Fruit fly (Drosophila melanogaster) whole organism, embryonic: ENCODE results near the gene CG7352.

Source experiments
- BtbVII ChIP-seq: fragments of 200-800 bp; sonication (Bioruptor generic); optimal IDR thresholded peaks from 3 replicates; lab custom pipeline; 2017; ENCODE audit warnings: missing biosample characterization, mild to moderate bottlenecking, missing genetic modification characterization
- Bteb2 ChIP-seq: fragments of 200-800 bp; sonication (Bioruptor generic); optimal IDR thresholded peaks from 2 replicates; lab custom pipeline; 2016; ENCODE audit warnings: missing biosample characterization, missing genetic modification characterization
- CG11456 ChIP-seq: fragments of 200-800 bp; sonication (Bioruptor generic); IDR thresholded peaks from 3 replicates; pipeline ENCODE4 v1.3.6; 2022; ENCODE audit warnings: missing biosample characterization, missing genetic modification characterization
- CG11560 ChIP-seq: fragments of 200-800 bp; sonication (Bioruptor generic); IDR thresholded peaks from 3 replicates; pipeline ENCODE4 v1.3.6; 2022; ENCODE audit warnings: missing biosample characterization, missing genetic modification characterization
- CG12071 ChIP-seq: fragments of 200-800 bp; sonication (Bioruptor generic); optimal IDR thresholded peaks from 3 replicates; lab custom pipeline; 2018; ENCODE audit warnings: missing biosample characterization, mild to moderate bottlenecking, missing genetic modification characterization
- CG14667 ChIP-seq: fragments of 200-800 bp; sonication (Bioruptor generic); IDR thresholded peaks from 2 replicates; pipeline ENCODE4 v1.3.6; 2022; ENCODE audit warnings: missing biosample characterization, missing genetic modification characterization
- CG15514 ChIP-seq: fragments of 200-800 bp; sonication (Bioruptor generic); optimal IDR thresholded peaks from 3 replicates; lab custom pipeline; 2017; ENCODE audit warnings: missing biosample characterization, missing genetic modification characterization, mild to moderate bottlenecking, moderate library complexity, missing genetic modification reagents
- CG1647 ChIP-seq: fragments of 200-800 bp; sonication (Bioruptor generic); optimal IDR thresholded peaks from 3 replicates; lab custom pipeline; 2016; ENCODE audit warnings: missing biosample characterization, missing genetic modification characterization
- CG17186 ChIP-seq: fragments of 200-800 bp; sonication (Bioruptor generic); optimal IDR thresholded peaks from 3 replicates; lab custom pipeline; 2017; ENCODE audit warnings: missing biosample characterization, missing genetic modification reagents, missing genetic modification characterization
- CG1792 ChIP-seq: fragments of 200-800 bp; sonication (Bioruptor generic); optimal IDR thresholded peaks from 2 replicates; lab custom pipeline; 2016; ENCODE audit warnings: missing biosample characterization, missing genetic modification characterization
- CG18476 ChIP-seq: fragments of 200-800 bp; sonication (Bioruptor generic); optimal IDR thresholded peaks from 2 replicates; lab custom pipeline; 2016; ENCODE audit warnings: missing biosample characterization, mild to moderate bottlenecking, missing genetic modification characterization
- CG18619 ChIP-seq: fragments of 200-800 bp; sonication (Bioruptor generic); optimal IDR thresholded peaks from 3 replicates; lab custom pipeline; 2017; ENCODE audit warnings: missing biosample characterization, mild to moderate bottlenecking, missing genetic modification characterization
- CG30431 ChIP-seq: fragments of 200-800 bp; sonication (Bioruptor generic); optimal IDR thresholded peaks from 2 replicates; lab custom pipeline; 2017; ENCODE audit warnings: missing biosample characterization, missing genetic modification characterization
- CG31224 ChIP-seq: fragments of 200-800 bp; sonication (Bioruptor generic); IDR thresholded peaks from 2 replicates; pipeline ENCODE4 v1.3.6; 2022; ENCODE audit warnings: missing biosample characterization, missing genetic modification characterization
- CG34422 ChIP-seq: fragments of 200-800 bp; sonication (Bioruptor generic); IDR thresholded peaks from 3 replicates; pipeline ENCODE4 v1.3.6; 2022; ENCODE audit warnings: missing biosample characterization, missing genetic modification characterization
- CG4617 ChIP-seq: fragments of 200-800 bp; sonication (Bioruptor generic); optimal IDR thresholded peaks from 3 replicates; lab custom pipeline; 2016; ENCODE audit warnings: missing biosample characterization, missing genetic modification characterization, borderline replicate concordance
- CG6175 ChIP-seq: fragments of 200-800 bp; sonication (Bioruptor generic); IDR thresholded peaks from 3 replicates; pipeline ENCODE4 v1.3.6; 2022; ENCODE audit warnings: missing biosample characterization, missing genetic modification characterization
- CG6813 ChIP-seq: fragments of 200-800 bp; sonication (Bioruptor generic); optimal IDR thresholded peaks from 2 replicates; lab custom pipeline; 2017; ENCODE audit warnings: missing biosample characterization, missing genetic modification characterization, mild to moderate bottlenecking, moderate library complexity, missing genetic modification reagents
- CG7271 ChIP-seq: fragments of 200-800 bp; sonication (Bioruptor generic); optimal IDR thresholded peaks from 2 replicates; lab custom pipeline; 2018; ENCODE audit warnings: missing biosample characterization, mild to moderate bottlenecking, missing genetic modification characterization, moderate library complexity
- CG7928 ChIP-seq: fragments of 200-800 bp; sonication (Bioruptor generic); optimal IDR thresholded peaks from 2 replicates; lab custom pipeline; 2017; ENCODE audit warnings: missing biosample characterization, mild to moderate bottlenecking, missing genetic modification characterization
- CG8765 ChIP-seq: fragments of 200-800 bp; sonication (Bioruptor generic); IDR thresholded peaks from 2 replicates; pipeline ENCODE4 v1.3.6; 2022; ENCODE audit warnings: missing biosample characterization, missing genetic modification characterization
- CrebB ChIP-seq: fragments of 200-800 bp; sonication (Bioruptor generic); optimal IDR thresholded peaks from 3 replicates; lab custom pipeline; 2018; ENCODE audit warnings: missing biosample characterization, mild to moderate bottlenecking, missing genetic modification characterization
- Dip2 ChIP-seq: fragments of 200-800 bp; sonication (Bioruptor generic); IDR thresholded peaks from 2 replicates; pipeline ENCODE4 v1.3.6; 2022; ENCODE audit warnings: missing biosample characterization, missing genetic modification characterization
- E2f1 ChIP-seq: fragments of 200-800 bp; sonication (Bioruptor generic); IDR thresholded peaks from 2 replicates; pipeline ENCODE4 v1.3.6; 2022; ENCODE audit warnings: missing biosample characterization, missing genetic modification characterization
- Hsf ChIP-seq: fragments of 200-800 bp; sonication (Bioruptor generic); optimal IDR thresholded peaks from 3 replicates; lab custom pipeline; 2016; ENCODE audit warnings: missing biosample characterization, missing genetic modification characterization
- Mrtf ChIP-seq: fragments of 200-800 bp; sonication (Bioruptor generic); IDR thresholded peaks from 3 replicates; pipeline ENCODE4 v1.3.6; 2022; ENCODE audit warnings: missing biosample characterization, missing genetic modification characterization
- Nf-YB ChIP-seq: fragments of 200-800 bp; sonication (Bioruptor generic); optimal IDR thresholded peaks from 3 replicates; lab custom pipeline; 2019; ENCODE audit warnings: missing biosample characterization, mild to moderate bottlenecking, missing genetic modification characterization, moderate library complexity
- Optix ChIP-seq: fragments of 200-800 bp; sonication (Bioruptor generic); IDR thresholded peaks from 3 replicates; pipeline ENCODE4 v1.3.6; 2022; ENCODE audit warnings: missing biosample characterization, missing genetic modification characterization
- Sox100B ChIP-seq: fragments of 200-800 bp; sonication (Bioruptor generic); optimal IDR thresholded peaks from 3 replicates; lab custom pipeline; 2018; ENCODE audit warnings: missing biosample characterization, mild to moderate bottlenecking, missing genetic modification characterization
- Sox102F ChIP-seq: fragments of 200-800 bp; sonication (Bioruptor generic); optimal IDR thresholded peaks from 2 replicates; lab custom pipeline; 2018; ENCODE audit warnings: missing biosample characterization, mild to moderate bottlenecking, missing genetic modification characterization, moderate library complexity
- bigmax ChIP-seq: fragments of 200-800 bp; sonication (Bioruptor generic); optimal IDR thresholded peaks from 2 replicates; lab custom pipeline; 2018; ENCODE audit warnings: missing biosample characterization, mild to moderate bottlenecking, missing genetic modification characterization
- crol ChIP-seq: fragments of 200-800 bp; sonication (Bioruptor generic); IDR thresholded peaks from 2 replicates; pipeline ENCODE4 v1.3.6; 2022; ENCODE audit warnings: missing biosample characterization, missing genetic modification characterization
- da ChIP-seq: fragments of 200-800 bp; sonication (Bioruptor generic); optimal IDR thresholded peaks from 2 replicates; lab custom pipeline; 2016; ENCODE audit warnings: missing biosample characterization, missing genetic modification characterization
- dysf ChIP-seq: fragments of 200-800 bp; sonication (Bioruptor generic); IDR thresholded peaks from 3 replicates; pipeline ENCODE4 v1.3.6; 2022; ENCODE audit warnings: missing biosample characterization, missing genetic modification characterization
- esg ChIP-seq: fragments of 200-800 bp; sonication (Bioruptor generic); conservative IDR thresholded peaks from 2 replicates; pipeline ENCODE4 v1.3.6; 2022; ENCODE audit warnings: missing biosample characterization, missing genetic modification characterization
- ewg ChIP-seq: fragments of 200-800 bp; sonication (Bioruptor generic); optimal IDR thresholded peaks from 3 replicates; lab custom pipeline; 2017; ENCODE audit warnings: mild to moderate bottlenecking, missing biosample characterization, missing genetic modification reagents, missing genetic modification characterization
- gce ChIP-seq: fragments of 200-800 bp; sonication (Bioruptor generic); IDR thresholded peaks from 3 replicates; pipeline ENCODE4 v1.3.6; 2022; ENCODE audit warnings: missing biosample characterization, missing genetic modification characterization
- gcm2 ChIP-seq: fragments of 200-800 bp; sonication (Bioruptor generic); optimal IDR thresholded peaks from 2 replicates; lab custom pipeline; 2016; ENCODE audit warnings: missing biosample characterization, missing genetic modification characterization
- gsb-n ChIP-seq: fragments of 200-800 bp; sonication (Bioruptor generic); optimal IDR thresholded peaks from 3 replicates; lab custom pipeline; 2018; ENCODE audit warnings: missing biosample characterization, mild to moderate bottlenecking, missing genetic modification characterization
- h ChIP-seq: fragments of >200 bp; optimal IDR thresholded peaks from 2 replicates; lab custom pipeline; 2017
- hb ChIP-seq: fragments of 200-800 bp; sonication (Bioruptor generic); IDR thresholded peaks from 3 replicates; pipeline ENCODE4 v1.3.6; 2022; ENCODE audit warnings: missing biosample characterization, missing genetic modification characterization; ENCODE audit not compliant: partially characterized antibody
- hth ChIP-seq: fragments of >200 bp; optimal IDR thresholded peaks from 2 replicates; lab custom pipeline; 2017; ENCODE audit warnings: inconsistent platforms
- inv ChIP-seq: fragments of 200-800 bp; sonication (Bioruptor generic); IDR thresholded peaks from 2 replicates; pipeline ENCODE4 v1.3.6; 2022; ENCODE audit warnings: missing biosample characterization, missing genetic modification characterization; ENCODE audit not compliant: partially characterized antibody
- pfk ChIP-seq: fragments of 200-800 bp; sonication (Bioruptor generic); optimal IDR thresholded peaks from 2 replicates; lab custom pipeline; 2018; ENCODE audit warnings: missing biosample characterization, mild to moderate bottlenecking, missing genetic modification characterization, moderate library complexity
- phol ChIP-seq: fragments of 200-800 bp; sonication (Bioruptor generic); optimal IDR thresholded peaks from 3 replicates; lab custom pipeline; 2018; ENCODE audit warnings: missing biosample characterization, mild to moderate bottlenecking, missing genetic modification characterization, moderate library complexity
- pzg ChIP-seq: fragments of 200-800 bp; sonication (Bioruptor generic); optimal IDR thresholded peaks from 3 replicates; lab custom pipeline; 2018; ENCODE audit warnings: missing biosample characterization, mild to moderate bottlenecking, missing genetic modification characterization, moderate library complexity
- salm ChIP-seq: fragments of 200-800 bp; sonication (Bioruptor generic); optimal IDR thresholded peaks from 2 replicates; lab custom pipeline; 2018; ENCODE audit warnings: missing biosample characterization, mild to moderate bottlenecking, missing genetic modification characterization
- schlank ChIP-seq: fragments of 200-800 bp; sonication (Bioruptor generic); optimal IDR thresholded peaks from 2 replicates; lab custom pipeline; 2018; ENCODE audit warnings: missing biosample characterization, mild to moderate bottlenecking, missing genetic modification characterization
- sisA ChIP-seq: fragments of 200-800 bp; sonication (Bioruptor generic); IDR thresholded peaks from 2 replicates; pipeline ENCODE4 v1.3.6; 2022; ENCODE audit warnings: missing biosample characterization, missing genetic modification characterization
- tna ChIP-seq: fragments of 200-800 bp; sonication (Bioruptor generic); IDR thresholded peaks from 2 replicates; pipeline ENCODE4 v1.3.6; 2022; ENCODE audit warnings: missing biosample characterization, missing genetic modification characterization; ENCODE audit not compliant: partially characterized antibody
- trem ChIP-seq: fragments of 200-800 bp; optimal IDR thresholded peaks from 3 replicates; lab custom pipeline; 2019; ENCODE audit warnings: missing biosample characterization, mild to moderate bottlenecking, missing genetic modification characterization, moderate library complexity

Gene CG7352

dm6 chr3R:8356626-8357290, 9.4 kb downstream of the CG7352 start, which contains the start of gene stck (continued):
- TF ChIP-seq hb (GFP tag; lab: Robert Waterston, UW) (no peak), CG12071 (no peak), schlank (tag; lab: Kevin White, UChicago) (peak; percentile 25), Hsf (GFP tag; lab: Kevin White, UChicago) (no peak), CG1647 (GFP tag; lab: Kevin White, UChicago) (no peak), trem (tag; lab: Kevin White, UChicago) (peak; percentile 22), BtbVII (GFP tag; lab: Kevin White, UChicago) (no peak), ewg (GFP tag; lab: Kevin White, UChicago) (peak; percentile 34), CG18619 (no peak), phol (peak; percentile 32), Bteb2 (no peak), CG34422 (GFP tag; lab: Robert Waterston, UW) (no peak), E2f1 (GFP tag; lab: Robert Waterston, UW) (no peak), Dip2 (GFP tag; lab: Robert Waterston, UW) (no peak), Mrtf (GFP tag; lab: Robert Waterston, UW) (no peak), inv (GFP tag; lab: Robert Waterston, UW) (peak; percentile 50; the same call in 1 of the 2 replicates), CG7928 (GFP tag; lab: Kevin White, UChicago) (peak; percentile 96), gcm2 (GFP tag; lab: Kevin White, UChicago) (no peak), tna (GFP tag; lab: Robert Waterston, UW) (peak; percentile 70), CG8765 (GFP tag; lab: Robert Waterston, UW) (no peak), CG6175 (GFP tag; lab: Robert Waterston, UW) (no peak), Sox100B (GFP tag; lab: Kevin White, UChicago) (no peak), CG11560 (tag; lab: Robert Waterston, UW) (no peak), CG11456 (GFP tag; lab: Robert Waterston, UW) (no peak), gce (GFP tag; lab: Robert Waterston, UW) (no peak), sisA (GFP tag; lab: Robert Waterston, UW) (no peak), Optix (no peak), CG6813 (GFP tag; lab: Kevin White, UChicago) (no peak), CG17186 (GFP tag; lab: Kevin White, UChicago) (peak; percentile 84), Nf-YB (GFP tag; lab: Kevin White, UChicago) (no peak), pfk (no peak), da (GFP tag; lab: Kevin White, UChicago) (no peak), h (lab: Kevin White, UChicago) (no peak), hth (no peak), CG4617 (GFP tag; lab: Kevin White, UChicago) (peak; percentile 91), salm (tag; lab: Kevin White, UChicago) (no peak), CG15514 (peak; percentile 48), CG18476 (GFP tag; lab: Kevin White, UChicago) (no peak), CrebB (tag; lab: Kevin White, UChicago) (no peak), CG1792 (GFP tag; lab: Kevin White, UChicago) (no peak), bigmax (no peak), CG14667 (GFP tag; lab: Robert Waterston, UW) (no peak), pzg (peak; percentile 90), crol (no peak), Sox102F (no peak), dysf (GFP tag; lab: Robert Waterston, UW) (no peak), CG31224 (GFP tag; lab: Robert Waterston, UW) (no peak), esg (GFP tag; lab: Robert Waterston, UW) (no peak), CG7271 (tag; lab: Kevin White, UChicago) (no peak), gsb-n (tag; lab: Kevin White, UChicago) (no peak), CG30431 (GFP tag; lab: Kevin White, UChicago) (no peak)
